Fruit fly (Drosophila melanogaster) whole organism, embryonic: ENCODE measurements around the gene pes.

Source experiments
- CG10147 ChIP-seq: fragments of 200-800 bp; sonication (Bioruptor generic); optimal IDR thresholded peaks from 2 replicates; lab custom pipeline; 2019; ENCODE audit warnings: missing biosample characterization, mild to moderate bottlenecking, missing genetic modification characterization, moderate library complexity
- CG10565 ChIP-seq: fragments of 200-800 bp; sonication (Bioruptor generic); optimal IDR thresholded peaks from 3 replicates; lab custom pipeline; 2016; ENCODE audit warnings: missing biosample characterization, mild to moderate bottlenecking, missing genetic modification characterization
- CG11085 ChIP-seq: fragments of 200-800 bp; sonication (Bioruptor generic); IDR thresholded peaks from 2 replicates; pipeline ENCODE4 v1.3.6; 2022; ENCODE audit warnings: missing biosample characterization, missing genetic modification characterization
- CG12391 ChIP-seq: fragments of 200-800 bp; sonication (Bioruptor generic); optimal IDR thresholded peaks from 3 replicates; lab custom pipeline; 2018; ENCODE audit warnings: missing biosample characterization, mild to moderate bottlenecking, missing genetic modification characterization, moderate library complexity
- CG14441 ChIP-seq: fragments of 200-800 bp; sonication (Bioruptor generic); IDR thresholded peaks from 2 replicates; pipeline ENCODE4 v1.3.6; 2022; ENCODE audit warnings: missing biosample characterization, missing genetic modification characterization
- CG15073 ChIP-seq: fragments of 200-800 bp; sonication (Bioruptor generic); optimal IDR thresholded peaks from 2 replicates; lab custom pipeline; 2016; ENCODE audit warnings: missing biosample characterization, missing genetic modification characterization
- CG2889 ChIP-seq: fragments of 200-800 bp; sonication (Bioruptor generic); IDR thresholded peaks from 3 replicates; pipeline ENCODE4 v1.3.6; 2022; ENCODE audit warnings: missing biosample characterization, missing genetic modification characterization
- CG31224 ChIP-seq: fragments of 200-800 bp; sonication (Bioruptor generic); IDR thresholded peaks from 2 replicates; pipeline ENCODE4 v1.3.6; 2022; ENCODE audit warnings: missing biosample characterization, missing genetic modification characterization
- CG3407 ChIP-seq: fragments of 200-800 bp; sonication (Bioruptor generic); optimal IDR thresholded peaks from 2 replicates; lab custom pipeline; 2018; ENCODE audit warnings: missing biosample characterization, mild to moderate bottlenecking, missing genetic modification characterization
- CG3838 ChIP-seq: fragments of 200-800 bp; sonication (Bioruptor generic); optimal IDR thresholded peaks from 3 replicates; lab custom pipeline; 2016; ENCODE audit warnings: missing biosample characterization, missing genetic modification characterization
- CG4282 ChIP-seq: fragments of 200-800 bp; sonication (Bioruptor generic); optimal IDR thresholded peaks from 2 replicates; lab custom pipeline; 2016; ENCODE audit warnings: missing biosample characterization, missing genetic modification characterization
- CG43689 ChIP-seq: fragments of 200-800 bp; sonication (Bioruptor generic); IDR thresholded peaks from 2 replicates; pipeline ENCODE4 v1.3.6; 2022; ENCODE audit warnings: missing biosample characterization, missing genetic modification characterization
- CG4730 ChIP-seq: fragments of 200-800 bp; sonication (Bioruptor generic); IDR thresholded peaks from 2 replicates; pipeline ENCODE4 v1.3.6; 2022; ENCODE audit warnings: missing biosample characterization, missing genetic modification characterization
- CG6689 ChIP-seq: fragments of 200-800 bp; sonication (Bioruptor generic); IDR thresholded peaks from 2 replicates; pipeline ENCODE4 v1.3.6; 2022; ENCODE audit warnings: missing biosample characterization, missing genetic modification characterization
- CG8478 ChIP-seq: fragments of >200 bp; optimal IDR thresholded peaks from 2 replicates; lab custom pipeline; 2018
- CG9609 ChIP-seq: fragments of 200-800 bp; sonication (Bioruptor generic); optimal IDR thresholded peaks from 3 replicates; lab custom pipeline; 2016; ENCODE audit warnings: missing biosample characterization, missing genetic modification characterization
- CG9797 ChIP-seq: fragments of 200-800 bp; sonication (Bioruptor generic); optimal IDR thresholded peaks from 3 replicates; lab custom pipeline; 2018; ENCODE audit warnings: missing biosample characterization, mild to moderate bottlenecking, missing genetic modification characterization
- CHES-1-like ChIP-seq: fragments of 200-800 bp; sonication (Bioruptor generic); optimal IDR thresholded peaks from 2 replicates; lab custom pipeline; 2016; ENCODE audit warnings: missing biosample characterization, missing genetic modification characterization
- Dfd ChIP-seq, 2 experiments: fragments of >200 bp; optimal IDR thresholded peaks; 2 replicates each; lab custom pipeline; 2017; ENCODE audit warnings: missing biosample characterization in 2 of 2, missing genetic modification characterization in 2 of 2
- Dll ChIP-seq: fragments of 200-800 bp; sonication (Bioruptor generic); IDR thresholded peaks from 4 replicates; pipeline ENCODE4 v1.3.6; 2022; ENCODE audit warnings: missing biosample characterization, missing genetic modification characterization; ENCODE audit not compliant: partially characterized antibody
- Dp ChIP-seq: fragments of 200-800 bp; sonication (Bioruptor generic); optimal IDR thresholded peaks from 2 replicates; lab custom pipeline; 2018; ENCODE audit warnings: missing biosample characterization, mild to moderate bottlenecking, missing genetic modification characterization, moderate library complexity
- ERR ChIP-seq: fragments of 200-800 bp; sonication (Bioruptor generic); optimal IDR thresholded peaks from 2 replicates; lab custom pipeline; 2016; ENCODE audit warnings: missing biosample characterization, missing genetic modification characterization
- Hmr ChIP-seq: fragments of 200-800 bp; sonication (Bioruptor generic); optimal IDR thresholded peaks from 3 replicates; lab custom pipeline; 2017; ENCODE audit warnings: mild to moderate bottlenecking, missing biosample characterization, missing genetic modification reagents, missing genetic modification characterization
- Jarid2 ChIP-seq: fragments of 200-800 bp; sonication (Bioruptor generic); optimal IDR thresholded peaks from 3 replicates; lab custom pipeline; 2017; ENCODE audit warnings: mild to moderate bottlenecking, missing biosample characterization, missing genetic modification reagents, missing genetic modification characterization
- Nf-YB ChIP-seq: fragments of 200-800 bp; sonication (Bioruptor generic); optimal IDR thresholded peaks from 3 replicates; lab custom pipeline; 2019; ENCODE audit warnings: missing biosample characterization, mild to moderate bottlenecking, missing genetic modification characterization, moderate library complexity
- Optix ChIP-seq: fragments of 200-800 bp; sonication (Bioruptor generic); IDR thresholded peaks from 3 replicates; pipeline ENCODE4 v1.3.6; 2022; ENCODE audit warnings: missing biosample characterization, missing genetic modification characterization
- PHDP ChIP-seq: fragments of 200-800 bp; sonication (Bioruptor generic); optimal IDR thresholded peaks from 3 replicates; lab custom pipeline; 2018; ENCODE audit warnings: missing biosample characterization, mild to moderate bottlenecking, missing genetic modification characterization, moderate library complexity
- Six4 ChIP-seq: fragments of 200-800 bp; sonication (Bioruptor generic); optimal IDR thresholded peaks from 2 replicates; lab custom pipeline; 2016; ENCODE audit warnings: missing biosample characterization, missing genetic modification characterization
- Taf1 ChIP-seq: fragments of 200-800 bp; sonication (Bioruptor generic); IDR thresholded peaks from 2 replicates; pipeline ENCODE4 v1.3.6; 2022; ENCODE audit warnings: missing biosample characterization, missing genetic modification characterization
- ap ChIP-seq: fragments of 200-800 bp; sonication (Bioruptor generic); IDR thresholded peaks from 2 replicates; pipeline ENCODE4 v1.3.6; 2022; ENCODE audit warnings: missing biosample characterization, missing genetic modification characterization
- ase ChIP-seq: fragments of 200-800 bp; sonication (Bioruptor generic); IDR thresholded peaks from 3 replicates; pipeline ENCODE4 v1.3.6; 2022; ENCODE audit warnings: missing biosample characterization, missing genetic modification characterization
- da ChIP-seq: fragments of 200-800 bp; sonication (Bioruptor generic); optimal IDR thresholded peaks from 2 replicates; lab custom pipeline; 2016; ENCODE audit warnings: missing biosample characterization, missing genetic modification characterization
- en ChIP-seq: fragments of 200-800 bp; sonication (Bioruptor generic); optimal IDR thresholded peaks from 2 replicates; lab custom pipeline; 2016; ENCODE audit warnings: missing biosample characterization, missing genetic modification characterization
- eve ChIP-seq, 2 experiments: fragments of >200 bp; optimal IDR thresholded peaks; 2 replicates each; lab custom pipeline; 2017; ENCODE audit warnings: missing biosample characterization in 2 of 2, missing genetic modification characterization in 2 of 2
- fru ChIP-seq: fragments of >200 bp; optimal IDR thresholded peaks from 2 replicates; lab custom pipeline; 2017
- gfzf ChIP-seq: fragments of 200-800 bp; sonication (Bioruptor generic); optimal IDR thresholded peaks from 2 replicates; lab custom pipeline; 2016; ENCODE audit warnings: missing biosample characterization, mild to moderate bottlenecking, missing genetic modification characterization, moderate library complexity
- gt ChIP-seq: fragments of 200-800 bp; sonication (Bioruptor generic); IDR thresholded peaks from 2 replicates; pipeline ENCODE4 v1.3.6; 2022; ENCODE audit warnings: missing biosample characterization, missing genetic modification characterization
- ham ChIP-seq: fragments of 200-800 bp; sonication (Bioruptor generic); IDR thresholded peaks from 2 replicates; pipeline ENCODE4 v1.3.6; 2022; ENCODE audit warnings: missing biosample characterization, missing genetic modification characterization
- jing ChIP-seq: fragments of 200-800 bp; sonication (Bioruptor generic); optimal IDR thresholded peaks from 2 replicates; lab custom pipeline; 2018; ENCODE audit warnings: missing biosample characterization, mild to moderate bottlenecking, missing genetic modification characterization
- jumu ChIP-seq: fragments of 200-800 bp; sonication (Bioruptor generic); optimal IDR thresholded peaks from 3 replicates; lab custom pipeline; 2016; ENCODE audit warnings: missing biosample characterization, missing genetic modification characterization
- nmo ChIP-seq: fragments of 200-800 bp; sonication (Bioruptor generic); optimal IDR thresholded peaks from 2 replicates; lab custom pipeline; 2018; ENCODE audit warnings: missing biosample characterization, mild to moderate bottlenecking, missing genetic modification characterization, moderate library complexity
- pnt ChIP-seq: fragments of 200-800 bp; sonication (Bioruptor generic); optimal IDR thresholded peaks from 3 replicates; lab custom pipeline; 2016; ENCODE audit warnings: missing biosample characterization, missing genetic modification characterization
- prd ChIP-seq, 3 experiments: fragments of >200 bp in 2 of 3; fragments of 200-800 bp in 1 of 3; sonication (Bioruptor generic) in 1 of 3; optimal IDR thresholded peaks in 2 of 3; IDR thresholded peaks in 1 of 3; 2 replicates in 2 of 3; 3 replicates in 1 of 3; pipeline versions ENCODE4 v1.3.6 to Lab custom; 2017 to 2022; ENCODE audit warnings: missing biosample characterization in 1 of 3, missing genetic modification characterization in 1 of 3
- pros ChIP-seq: fragments of 200-800 bp; sonication (Bioruptor generic); optimal IDR thresholded peaks from 3 replicates; lab custom pipeline; 2019; ENCODE audit warnings: missing biosample characterization, mild to moderate bottlenecking, missing genetic modification characterization, moderate library complexity
- rib ChIP-seq: fragments of 200-800 bp; sonication (Bioruptor generic); IDR thresholded peaks from 2 replicates; pipeline ENCODE4 v1.3.6; 2022; ENCODE audit warnings: missing biosample characterization, missing genetic modification characterization
- sd ChIP-seq: fragments of 200-800 bp; sonication (Bioruptor generic); optimal IDR thresholded peaks from 3 replicates; lab custom pipeline; 2018; ENCODE audit warnings: missing biosample characterization, mild to moderate bottlenecking, missing genetic modification characterization, moderate library complexity
- sim ChIP-seq: fragments of 200-800 bp; sonication (Bioruptor generic); IDR thresholded peaks from 2 replicates; pipeline ENCODE4 v1.3.6; 2022; ENCODE audit warnings: missing biosample characterization, missing genetic modification characterization
- sima ChIP-seq: fragments of 200-800 bp; sonication (Bioruptor generic); optimal IDR thresholded peaks from 2 replicates; lab custom pipeline; 2016; ENCODE audit warnings: missing biosample characterization, missing genetic modification characterization
- ssp ChIP-seq: fragments of 200-800 bp; sonication (Bioruptor generic); IDR thresholded peaks from 2 replicates; pipeline ENCODE4 v1.3.6; 2022; ENCODE audit warnings: missing biosample characterization, missing genetic modification characterization
- toy ChIP-seq: fragments of 200-800 bp; sonication (Bioruptor generic); IDR thresholded peaks from 2 replicates; pipeline ENCODE4 v1.3.6; 2022; ENCODE audit warnings: missing biosample characterization, missing genetic modification characterization
- trh ChIP-seq: fragments of 200-800 bp; sonication (Bioruptor generic); optimal IDR thresholded peaks from 2 replicates; lab custom pipeline; 2016; ENCODE audit warnings: missing biosample characterization, missing genetic modification characterization
- wdn ChIP-seq: fragments of 200-800 bp; sonication (Bioruptor generic); IDR thresholded peaks from 2 replicates; pipeline ENCODE4 v1.3.6; 2022; ENCODE audit warnings: missing biosample characterization, missing genetic modification characterization

Gene pes

dm6 chr2L:8029160-8029852 lies 35.3 kb upstream of the pes start, which contains the start of gene baf (continued):
- TF ChIP-seq sim (GFP tag; lab: Robert Waterston, UW) (no peak), Dfd (GFP tag; optimal IDR thresholded peaks at IDR 0.05; lab: Kevin White, UChicago) (no peak), Nf-YB (GFP tag; lab: Kevin White, UChicago) (no peak), CG15073 (GFP tag; lab: Kevin White, UChicago) (no peak), da (GFP tag; lab: Kevin White, UChicago) (no peak), toy (GFP tag; lab: Robert Waterston, UW) (no peak), ase (GFP tag; lab: Robert Waterston, UW) (no peak), CG11085 (GFP tag; lab: Robert Waterston, UW) (no peak), CG8478 (lab: Kevin White, UChicago) (no peak), en (GFP tag; lab: Kevin White, UChicago) (no peak), rib (GFP tag; lab: Robert Waterston, UW) (peak; percentile 52; the same call in 1 of the 2 replicates), CG6689 (GFP tag; lab: Robert Waterston, UW) (no peak), CG2889 (no peak), CG14441 (GFP tag; lab: Robert Waterston, UW) (no peak), CG43689 (GFP tag; lab: Robert Waterston, UW) (no peak), CHES-1-like (GFP tag; lab: Kevin White, UChicago) (no peak), Six4 (no peak), gfzf (GFP tag; lab: Kevin White, UChicago) (peak; percentile 85), prd (optimal IDR thresholded peaks at IDR 0.05; lab: Kevin White, UChicago) (no peak), prd (GFP tag; IDR thresholded peaks at IDR 0.05; lab: Robert Waterston, UW) (no peak), ham (no peak), CG12391 (tag; lab: Kevin White, UChicago) (no peak), CG4730 (no peak), nmo (GFP tag; lab: Kevin White, UChicago) (peak; percentile 7), Jarid2 (GFP tag; lab: Kevin White, UChicago) (no peak), CG9609 (no peak), jing (no peak), jumu (GFP tag; lab: Kevin White, UChicago) (no peak), CG10565 (no peak), eve (GFP tag; optimal IDR thresholded peaks at IDR 0.05; lab: Kevin White, UChicago) (no peak), pnt (no peak), CG3407 (GFP tag; lab: Kevin White, UChicago) (no peak), Dp (GFP tag; lab: Kevin White, UChicago) (peak; percentile 62), CG9797 (peak; percentile 73), ssp (GFP tag; lab: Robert Waterston, UW) (no peak), Hmr (GFP tag; lab: Kevin White, UChicago) (no peak), Dll (GFP tag; lab: Robert Waterston, UW) (no peak), ERR (GFP tag; lab: Kevin White, UChicago) (no peak), CG31224 (GFP tag; lab: Robert Waterston, UW) (no peak), PHDP (tag; lab: Kevin White, UChicago) (no peak), CG3838 (no peak), wdn (GFP tag; lab: Robert Waterston, UW) (no peak), sd (peak; percentile 81), sima (GFP tag; lab: Kevin White, UChicago) (no peak), fru (lab: Kevin White, UChicago) (no peak), Taf1 (GFP tag; lab: Robert Waterston, UW) (no peak), pros (GFP tag; lab: Kevin White, UChicago) (no peak), gt (GFP tag; lab: Robert Waterston, UW) (no peak), trh (GFP tag; lab: Kevin White, UChicago) (no peak), CG10147 (GFP tag; lab: Kevin White, UChicago) (no peak), Optix (GFP tag; lab: Robert Waterston, UW) (no peak), CG4282 (GFP tag; lab: Kevin White, UChicago) (no peak), ap (GFP tag; lab: Robert Waterston, UW) (no peak)
